Worm (Caenorhabditis elegans): ENCODE measurements around the gene C10A4.4.

Gene C10A4.4

DNA sequence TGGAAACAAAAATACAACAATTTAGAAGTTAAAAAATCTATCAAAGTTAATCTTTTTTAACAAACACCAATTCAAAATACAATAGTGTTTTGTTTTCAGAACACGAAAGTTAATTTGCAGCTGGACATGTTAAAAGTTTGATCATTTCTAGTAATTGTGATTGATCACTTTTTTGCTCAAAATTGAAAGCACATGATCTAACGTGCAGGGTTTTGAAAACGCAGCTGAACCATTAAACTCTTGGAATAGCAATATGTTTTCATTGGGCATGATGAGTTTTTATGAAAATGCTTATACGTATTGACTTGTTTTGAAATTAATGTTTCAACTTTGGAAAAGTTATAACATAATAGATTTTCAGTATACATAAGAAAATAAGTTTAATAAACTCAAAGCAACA, 46.5 kb downstream of the C10A4.4 start:
- peak; percentile 76 for TF ChIP-seq fkh-4 (tag; optimal IDR thresholded peaks at IDR 0.05; ENCODE audit: borderline replicate concordance)
- TF ChIP-seq fkh-8 (tag; optimal IDR thresholded peaks at IDR 0.05): peak; percentile 36
- no peak for TF ChIP-seq F16B12.6 (tag; optimal IDR thresholded peaks at IDR 0.05)
- TF ChIP-seq nhr-28 (tag; optimal IDR thresholded peaks at IDR 0.05): no peak
- TF ChIP-seq dsc-1 (tag; optimal IDR thresholded peaks at IDR 0.05): peak; percentile 90
- no peak for TF ChIP-seq nhr-47 (tag; optimal IDR thresholded peaks at IDR 0.05)
- TF ChIP-seq snu-23 (GFP tag; optimal IDR thresholded peaks at IDR 0.05): no peak
- peak; percentile 47 for TF ChIP-seq nhr-71 (tag; optimal IDR thresholded peaks at IDR 0.05)
- no peak for TF ChIP-seq ceh-63 (GFP tag; optimal IDR thresholded peaks at IDR 0.05)
- TF ChIP-seq ceh-82 (tag; optimal IDR thresholded peaks at IDR 0.05): no peak
- TF ChIP-seq hlh-4 (tag; optimal IDR thresholded peaks at IDR 0.05): peak; percentile 96
- no peak for TF ChIP-seq Y116A8C.19 (tag; optimal IDR thresholded peaks at IDR 0.05; ENCODE audit: borderline replicate concordance)
- no peak for TF ChIP-seq ceh-8 (GFP tag; optimal IDR thresholded peaks at IDR 0.05)
- no peak for TF ChIP-seq efl-1 (optimal IDR thresholded peaks at IDR 0.05)
- TF ChIP-seq efl-1 (GFP tag; optimal IDR thresholded peaks at IDR 0.05 in 1 of 2): no peak

DNA sequence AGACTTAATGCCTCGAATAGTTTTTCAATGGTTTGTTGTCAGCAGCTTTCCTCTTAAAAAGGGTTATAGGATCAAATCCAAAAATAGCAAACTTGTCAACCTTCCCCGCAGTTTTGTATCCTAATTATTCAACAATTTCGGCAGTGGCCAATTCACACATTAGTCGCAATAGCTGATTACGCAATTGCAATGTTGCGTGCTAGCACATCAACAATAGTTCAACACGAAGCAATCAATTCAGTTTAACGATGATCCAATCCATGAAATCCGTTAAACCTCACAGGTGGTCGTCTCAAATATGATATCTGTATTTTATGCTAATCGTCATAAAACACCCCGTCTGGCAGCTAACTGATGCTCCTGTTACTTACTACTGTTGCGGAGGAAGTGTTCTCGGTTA, 51.7 kb downstream of the C10A4.4 start:
- TF ChIP-seq elt-3 (tag; optimal IDR thresholded peaks at IDR 0.05) (no peak), egl-13 (tag; optimal IDR thresholded peaks at IDR 0.05) (no peak), nhr-90 (tag; optimal IDR thresholded peaks at IDR 0.05; ENCODE audit: poor library complexity) (no peak), nhr-20 (tag; optimal IDR thresholded peaks at IDR 0.05) (no peak), swsn-7 (tag; optimal IDR thresholded peaks at IDR 0.05) (no peak), unc-130 (tag; optimal IDR thresholded peaks at IDR 0.05) (no peak), hlh-17 (GFP tag; optimal IDR thresholded peaks at IDR 0.05; ENCODE audit: borderline replicate concordance) (no peak), ces-1 (GFP tag; optimal IDR thresholded peaks at IDR 0.05) (no peak), grh-1 (GFP tag; IDR thresholded peaks at IDR 0.05) (no peak), dpl-1 (GFP tag; optimal IDR thresholded peaks at IDR 0.05) (no peak), fos-1 (tag; optimal IDR thresholded peaks at IDR 0.05) (no peak), snpc-4 (tag; optimal IDR thresholded peaks at IDR 0.05) (no peak)
